Worm (Caenorhabditis elegans) whole organism, late embryonic: ENCODE measurements around the gene C34F11.5.

Experiments used
- ama-1 ChIP-seq: fragments of 150-350 bp; optimal IDR thresholded peaks from 2 replicates; lab custom pipeline; 2014
- ceh-45 ChIP-seq: fragments of 200-800 bp; sonication (Bioruptor generic); IDR thresholded peaks from 2 replicates; pipeline ENCODE4 v1.3.6; 2022; ENCODE audit warnings: missing genetic modification reagents, missing genetic modification characterization, missing compliant biosample characterization
- ets-4 ChIP-seq: sonication (generic microtip); optimal IDR thresholded peaks from 2 replicates; lab custom pipeline; 2016; ENCODE audit warnings: missing genetic modification characterization, missing compliant biosample characterization
- fax-1 ChIP-seq: sonication (generic microtip); optimal IDR thresholded peaks from 2 replicates; lab custom pipeline; 2016; ENCODE audit warnings: missing genotype, missing genetic modification characterization, missing compliant biosample characterization
- hlh-30 ChIP-seq: sonication (generic microtip); optimal IDR thresholded peaks from 2 replicates; lab custom pipeline; 2017; ENCODE audit warnings: antibody characterized with exemption, missing genetic modification characterization, missing compliant biosample characterization; ENCODE audit not compliant: insufficient read depth
- pag-3 ChIP-seq: sonication (generic microtip); optimal IDR thresholded peaks from 2 replicates; lab custom pipeline; 2016; ENCODE audit warnings: missing compliant biosample characterization, missing genetic modification characterization, borderline replicate concordance
- pha-4 ChIP-seq: fragments of 150-350 bp; optimal IDR thresholded peaks from 2 replicates; lab custom pipeline; 2018; ENCODE audit warnings: missing biosample characterization, missing genetic modification reagents, missing genetic modification characterization
- pqm-1 ChIP-seq: sonication (generic microtip); optimal IDR thresholded peaks from 2 replicates; lab custom pipeline; 2016; ENCODE audit warnings: missing genetic modification characterization, missing compliant biosample characterization
- rnt-1 ChIP-seq: sonication (generic microtip); optimal IDR thresholded peaks from 2 replicates; lab custom pipeline; 2016; ENCODE audit warnings: missing genetic modification characterization, missing compliant biosample characterization
- tbx-2 ChIP-seq: sonication (generic microtip); optimal IDR thresholded peaks from 2 replicates; lab custom pipeline; 2016; ENCODE audit warnings: missing genetic modification characterization, missing compliant biosample characterization

ce11 chrII:5229596-5229995, 34.0 kb downstream of the C34F11.5 start, which contains the start of gene EGAP2.2:
- TF ChIP-seq fax-1 (no peak), pqm-1 (no peak), ama-1 (lab: Kevin White, UChicago) (no peak), tbx-2 (tag; lab: Kevin White, UChicago) (no peak), pha-4 (no peak), pag-3 (no peak), ets-4 (tag; lab: Kevin White, UChicago) (no peak), hlh-30 (tag; lab: Kevin White, UChicago) (no peak), ceh-45 (no peak), rnt-1 (tag; lab: Kevin White, UChicago) (no peak)
